Worm (Caenorhabditis elegans): ENCODE measurements around the gene F02C12.3.

The F02C12.3 gene

DNA sequence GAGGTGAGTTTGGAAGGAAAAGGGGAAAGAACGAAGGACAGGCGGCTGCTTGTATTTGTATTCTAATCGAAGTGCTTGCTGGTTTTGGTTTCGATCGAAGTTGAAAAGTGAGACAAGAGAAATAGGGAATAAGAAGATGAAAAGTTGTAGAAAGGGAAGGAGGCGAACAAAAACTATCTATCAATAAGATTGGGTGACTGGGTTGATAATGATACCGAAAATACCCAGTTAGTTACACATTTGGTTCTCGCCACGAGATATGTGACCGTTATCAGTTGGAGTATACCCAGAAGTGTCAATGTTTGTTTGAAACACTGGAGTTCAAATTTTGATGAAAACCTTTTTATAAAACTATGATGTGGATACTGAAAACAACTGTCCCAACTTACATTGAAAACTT lies 28.5 kb upstream of the F02C12.3 start (continued):
- TF ChIP-seq unc-130 (GFP tag; optimal IDR thresholded peaks at IDR 0.05): no peak
- TF ChIP-seq nhr-42 (GFP tag; IDR thresholded peaks at IDR 0.05): no peak
- no peak for TF ChIP-seq daf-16 (GFP tag; optimal IDR thresholded peaks at IDR 0.05)
- TF ChIP-seq daf-16 (tag; optimal IDR thresholded peaks at IDR 0.05): peak; percentile 92
- TF ChIP-seq hlh-30 (tag; optimal IDR thresholded peaks at IDR 0.05; ENCODE audit: insufficient read depth): peak; percentile 66
- TF ChIP-seq nhr-10 (tag; optimal IDR thresholded peaks at IDR 0.05): no peak
- TF ChIP-seq lin-29 (GFP tag; IDR thresholded peaks at IDR 0.05): no peak
- TF ChIP-seq ZK337.2 (GFP tag; IDR thresholded peaks at IDR 0.05): no peak
- TF ChIP-seq Y5F2A.4 (GFP tag; optimal IDR thresholded peaks at IDR 0.05): no peak
- TF ChIP-seq dve-1 (tag; optimal IDR thresholded peaks at IDR 0.05; ENCODE audit: insufficient read depth): peak; percentile 73
- TF ChIP-seq arid-1 (GFP tag; conservative IDR thresholded peaks at IDR 0.05): no peak
- no peak for TF ChIP-seq daf-19 (GFP tag; conservative IDR thresholded peaks at IDR 0.05)
- TF ChIP-seq nhr-237 (tag; optimal IDR thresholded peaks at IDR 0.05): no peak
- TF ChIP-seq saeg-2 (GFP tag; IDR thresholded peaks at IDR 0.05): no peak
- TF ChIP-seq zag-1 (tag; optimal IDR thresholded peaks at IDR 0.05): no peak
- TF ChIP-seq vab-7 (GFP tag; IDR thresholded peaks at IDR 0.05): no peak
- no peak for TF ChIP-seq pha-4 (GFP tag; IDR thresholded peaks at IDR 0.05)
- no peak for TF ChIP-seq pha-4 (tag; optimal IDR thresholded peaks at IDR 0.05)
- TF ChIP-seq ceh-82 (tag; optimal IDR thresholded peaks at IDR 0.05): no peak
- TF ChIP-seq jun-1 (tag; optimal IDR thresholded peaks at IDR 0.05): no peak
- TF ChIP-seq mdl-1 (tag; optimal IDR thresholded peaks at IDR 0.05): peak in 1 of 2 experiments; percentile 63
- no peak for TF ChIP-seq zfp-3 (GFP tag; conservative IDR thresholded peaks at IDR 0.05)
- TF ChIP-seq ceh-20 (GFP tag; IDR thresholded peaks at IDR 0.05): no peak
- TF ChIP-seq lin-13 (GFP tag; optimal IDR thresholded peaks at IDR 0.05): no peak
- no peak for TF ChIP-seq lin-39 (tag; optimal IDR thresholded peaks at IDR 0.05)

- TF ChIP-seq ceh-20 (GFP tag; IDR thresholded peaks at IDR 0.05) (0 out of 2 replicates have a peak, but pooled peaks have one; percentile 18), ztf-11 (tag; optimal IDR thresholded peaks at IDR 0.05) (no peak), D1046.2 (GFP tag; IDR thresholded peaks at IDR 0.05) (0 out of 2 replicates have a peak, but pooled peaks have one; percentile 37), nhr-25 (tag; optimal IDR thresholded peaks at IDR 0.05; ENCODE audit: borderline replicate concordance, insufficient read depth) (no peak), ceh-82 (tag; optimal IDR thresholded peaks at IDR 0.05) (no peak), dve-1 (tag; optimal IDR thresholded peaks at IDR 0.05; ENCODE audit: insufficient read depth) (no peak), daf-16 (GFP tag; optimal IDR thresholded peaks at IDR 0.05) (no peak), daf-16 (tag; optimal IDR thresholded peaks at IDR 0.05) (no peak), hlh-30 (tag; optimal IDR thresholded peaks at IDR 0.05; ENCODE audit: insufficient read depth) (no peak), zip-11 (GFP tag; IDR thresholded peaks at IDR 0.05) (no peak), lin-15B (tag; optimal IDR thresholded peaks at IDR 0.05) (no peak), ceh-32 (tag; optimal IDR thresholded peaks at IDR 0.05; ENCODE audit: poor library complexity) (no peak), hif-1 (tag; optimal IDR thresholded peaks at IDR 0.05) (no peak), cey-2 (tag; optimal IDR thresholded peaks at IDR 0.05; ENCODE audit: borderline replicate concordance, insufficient read depth) (no peak), zfp-3 (GFP tag; conservative IDR thresholded peaks at IDR 0.05) (no peak), dmd-8 (GFP tag; IDR thresholded peaks at IDR 0.05) (0 out of 2 replicates have a peak, but pooled peaks have one; percentile 29), pha-4 (GFP tag; IDR thresholded peaks at IDR 0.05) (no peak), pha-4 (tag; optimal IDR thresholded peaks at IDR 0.05) (no peak), tra-1 (GFP tag; IDR thresholded peaks at IDR 0.05) (no peak), R02D3.7 (tag; optimal IDR thresholded peaks at IDR 0.05) (no peak), arid-1 (GFP tag; conservative IDR thresholded peaks at IDR 0.05) (no peak), saeg-2 (GFP tag; IDR thresholded peaks at IDR 0.05) (no peak), set-16 (GFP tag; IDR thresholded peaks at IDR 0.05) (peak; percentile 85), ces-1 (GFP tag; optimal IDR thresholded peaks at IDR 0.05) (no peak), egl-27 (tag; optimal IDR thresholded peaks at IDR 0.05) (no peak), snpc-1.2 (GFP tag; IDR thresholded peaks at IDR 0.05) (no peak), aha-1 (tag) (peak; percentile 87), mxl-3 (GFP tag; optimal IDR thresholded peaks at IDR 0.05) (no peak), lin-38 (GFP tag; IDR thresholded peaks at IDR 0.05) (no peak), nhr-28 (tag; optimal IDR thresholded peaks at IDR 0.05) (no peak), mep-1 (tag; optimal IDR thresholded peaks at IDR 0.05) (no peak), lir-3 (tag; optimal IDR thresholded peaks at IDR 0.05) (no peak), nhr-11 (tag; optimal IDR thresholded peaks at IDR 0.05) (no peak), lin-1 (GFP tag; IDR thresholded peaks at IDR 0.05) (no peak), T26A8.4 (GFP tag; IDR thresholded peaks at IDR 0.05) (no peak)
Measured at ce11 chrX:13376185-13376584, 20.6 kb upstream of the F02C12.3 start.
